Worm (Caenorhabditis elegans): Measurements from ENCODE around the gene wdr-60.

ce11 chrIII:4962886-4963285 lies 24.1 kb upstream of the wdr-60 start, which contains the start of gene C27F2.9:
- TF ChIP-seq fkh-10 (GFP tag; optimal IDR thresholded peaks at IDR 0.05) (peak; percentile 3), R02D3.7 (tag; optimal IDR thresholded peaks at IDR 0.05) (peak; percentile 79)

Measured in whole organism, L3 larva.